Fruit fly (Drosophila melanogaster): ENCODE data around the gene CG13616.

- no peak for TF ChIP-seq psq (optimal IDR thresholded peaks at IDR 0.05)
- no peak for TF ChIP-seq Sin3A (optimal IDR thresholded peaks at IDR 0.05)
- no peak for TF ChIP-seq ttk (optimal IDR thresholded peaks at IDR 0.05)
Observed at dm6 chr3R:24384952-24385351, 7.7 kb upstream of the CG13616 start, which contains the start of gene CG17780.

Measured in Kc167 (cell line).